Fruit fly (Drosophila melanogaster) whole organism, embryonic: ENCODE measurements around the gene Claspin.

ENCODE experiments used
- Abd-B ChIP-seq: fragments of 200-800 bp; sonication (Bioruptor generic); optimal IDR thresholded peaks from 2 replicates; lab custom pipeline; 2018; ENCODE audit warnings: missing biosample characterization, mild to moderate bottlenecking, missing genetic modification characterization, moderate library complexity
- B-H2 ChIP-seq: fragments of 200-800 bp; sonication (Bioruptor generic); optimal IDR thresholded peaks from 2 replicates; lab custom pipeline; 2018; ENCODE audit warnings: missing biosample characterization, mild to moderate bottlenecking, missing genetic modification characterization
- CG10565 ChIP-seq: fragments of 200-800 bp; sonication (Bioruptor generic); optimal IDR thresholded peaks from 3 replicates; lab custom pipeline; 2016; ENCODE audit warnings: missing biosample characterization, mild to moderate bottlenecking, missing genetic modification characterization
- CG10654 ChIP-seq: fragments of 200-800 bp; sonication (Bioruptor generic); optimal IDR thresholded peaks from 2 replicates; lab custom pipeline; 2016; ENCODE audit warnings: missing biosample characterization, missing genetic modification characterization
- CG12219 ChIP-seq: fragments of 200-800 bp; sonication (Bioruptor generic); optimal IDR thresholded peaks from 3 replicates; lab custom pipeline; 2018; ENCODE audit warnings: missing biosample characterization, mild to moderate bottlenecking, missing genetic modification characterization
- CG17186 ChIP-seq: fragments of 200-800 bp; sonication (Bioruptor generic); optimal IDR thresholded peaks from 3 replicates; lab custom pipeline; 2017; ENCODE audit warnings: missing biosample characterization, missing genetic modification reagents, missing genetic modification characterization
- CG17359 ChIP-seq: fragments of 200-800 bp; sonication (Bioruptor generic); optimal IDR thresholded peaks from 3 replicates; lab custom pipeline; 2018; ENCODE audit warnings: missing biosample characterization, mild to moderate bottlenecking, missing genetic modification characterization, moderate library complexity
- CG30403 ChIP-seq: fragments of 200-800 bp; sonication (Bioruptor generic); optimal IDR thresholded peaks from 3 replicates; lab custom pipeline; 2016; ENCODE audit warnings: missing biosample characterization, missing genetic modification characterization
- CG32532 ChIP-seq: fragments of 200-800 bp; sonication (Bioruptor generic); IDR thresholded peaks from 2 replicates; pipeline ENCODE4 v1.3.6; 2022; ENCODE audit warnings: missing biosample characterization, missing genetic modification characterization
- CG32772 ChIP-seq: fragments of 200-800 bp; sonication (Bioruptor generic); IDR thresholded peaks from 2 replicates; pipeline ENCODE4 v1.3.6; 2022; ENCODE audit warnings: missing biosample characterization, missing genetic modification characterization
- CG3995 ChIP-seq: fragments of 200-800 bp; sonication (Bioruptor generic); optimal IDR thresholded peaks from 3 replicates; lab custom pipeline; 2016; ENCODE audit warnings: missing biosample characterization, missing genetic modification characterization
- CG43689 ChIP-seq: fragments of 200-800 bp; sonication (Bioruptor generic); IDR thresholded peaks from 2 replicates; pipeline ENCODE4 v1.3.6; 2022; ENCODE audit warnings: missing biosample characterization, missing genetic modification characterization
- CG4617 ChIP-seq: fragments of 200-800 bp; sonication (Bioruptor generic); optimal IDR thresholded peaks from 3 replicates; lab custom pipeline; 2016; ENCODE audit warnings: missing biosample characterization, missing genetic modification characterization, borderline replicate concordance
- CG5953 ChIP-seq: fragments of 200-800 bp; sonication (Bioruptor generic); IDR thresholded peaks from 2 replicates; pipeline ENCODE4 v1.3.6; 2022; ENCODE audit warnings: missing biosample characterization, missing genetic modification characterization
- CG8478 ChIP-seq: fragments of >200 bp; optimal IDR thresholded peaks from 2 replicates; lab custom pipeline; 2018
- CG9437 ChIP-seq: fragments of 200-800 bp; sonication (Bioruptor generic); optimal IDR thresholded peaks from 2 replicates; lab custom pipeline; 2018; ENCODE audit warnings: missing biosample characterization, mild to moderate bottlenecking, missing genetic modification characterization
- CG9727 ChIP-seq: fragments of 200-800 bp; sonication (Bioruptor generic); optimal IDR thresholded peaks from 3 replicates; lab custom pipeline; 2017; ENCODE audit warnings: missing biosample characterization, mild to moderate bottlenecking, missing genetic modification characterization
- CTCF ChIP-seq: fragments of 200-800 bp; sonication (Bioruptor generic); optimal IDR thresholded peaks from 2 replicates; lab custom pipeline; 2017; ENCODE audit warnings: missing biosample characterization, mild to moderate bottlenecking, missing genetic modification characterization, moderate library complexity
- CkIIα-i1 ChIP-seq: fragments of 200-800 bp; sonication (Bioruptor generic); IDR thresholded peaks from 2 replicates; pipeline ENCODE4 v1.3.6; 2022; ENCODE audit warnings: missing biosample characterization, missing genetic modification characterization
- D ChIP-seq, 2 experiments: fragments of 200-800 bp in 1 of 2; fragments of >200 bp in 1 of 2; sonication (Bioruptor generic) in 1 of 2; optimal IDR thresholded peaks; 2 replicates in 1 of 2; 3 replicates in 1 of 2; lab custom pipeline; 2017; ENCODE audit warnings: mild to moderate bottlenecking in 1 of 2, missing biosample characterization in 1 of 2, missing genetic modification characterization in 1 of 2, missing genetic modification reagents in 1 of 2
- Dbx ChIP-seq: fragments of 200-800 bp; sonication (Bioruptor generic); IDR thresholded peaks from 3 replicates; pipeline ENCODE4 v1.3.6; 2022; ENCODE audit warnings: missing biosample characterization, missing genetic modification characterization
- Drgx ChIP-seq: fragments of 200-800 bp; sonication (Bioruptor generic); IDR thresholded peaks from 2 replicates; pipeline ENCODE4 v1.3.6; 2022; ENCODE audit warnings: missing biosample characterization, missing genetic modification characterization
- Ets97D ChIP-seq: fragments of 200-800 bp; sonication (Bioruptor generic); optimal IDR thresholded peaks from 3 replicates; lab custom pipeline; 2016; ENCODE audit warnings: missing biosample characterization, missing genetic modification characterization
- Fer3 ChIP-seq: fragments of 200-800 bp; sonication (Bioruptor generic); optimal IDR thresholded peaks from 2 replicates; lab custom pipeline; 2018; ENCODE audit warnings: missing biosample characterization, mild to moderate bottlenecking, missing genetic modification characterization, moderate library complexity
- GATAe ChIP-seq: fragments of 200-800 bp; sonication (Bioruptor generic); conservative IDR thresholded peaks from 2 replicates; pipeline ENCODE4 v1.3.6; 2022; ENCODE audit warnings: missing biosample characterization, missing genetic modification characterization
- H15 ChIP-seq: fragments of 200-800 bp; sonication (Bioruptor generic); IDR thresholded peaks from 3 replicates; pipeline ENCODE4 v1.3.6; 2022; ENCODE audit warnings: missing biosample characterization, missing genetic modification characterization
- MESR4 ChIP-seq: fragments of 200-800 bp; sonication (Bioruptor generic); optimal IDR thresholded peaks from 2 replicates; lab custom pipeline; 2018; ENCODE audit warnings: missing biosample characterization, mild to moderate bottlenecking, missing genetic modification characterization, moderate library complexity
- Myb ChIP-seq: fragments of 200-800 bp; sonication (Bioruptor generic); optimal IDR thresholded peaks from 2 replicates; lab custom pipeline; 2016; ENCODE audit warnings: missing biosample characterization, missing genetic modification characterization
- NK7.1 ChIP-seq: fragments of 200-800 bp; sonication (Bioruptor generic); optimal IDR thresholded peaks from 3 replicates; lab custom pipeline; 2016; ENCODE audit warnings: missing biosample characterization, missing genetic modification characterization
- Nf-YB ChIP-seq: fragments of 200-800 bp; sonication (Bioruptor generic); optimal IDR thresholded peaks from 3 replicates; lab custom pipeline; 2019; ENCODE audit warnings: missing biosample characterization, mild to moderate bottlenecking, missing genetic modification characterization, moderate library complexity
- Oli ChIP-seq: fragments of 200-800 bp; sonication (Bioruptor generic); optimal IDR thresholded peaks from 2 replicates; lab custom pipeline; 2018; ENCODE audit warnings: missing biosample characterization, mild to moderate bottlenecking, missing genetic modification characterization, moderate library complexity
- Scr ChIP-seq: fragments of 200-800 bp; sonication (Bioruptor generic); IDR thresholded peaks from 2 replicates; pipeline ENCODE4 v1.3.6; 2022; ENCODE audit warnings: missing biosample characterization, missing genetic modification characterization; ENCODE audit not compliant: partially characterized antibody
- Sin3A ChIP-seq: fragments of >200 bp; optimal IDR thresholded peaks from 2 replicates; lab custom pipeline; 2018
- bcd ChIP-seq: fragments of 200-800 bp; sonication (Bioruptor generic); optimal IDR thresholded peaks from 2 replicates; lab custom pipeline; 2017; ENCODE audit warnings: missing biosample characterization, mild to moderate bottlenecking, missing genetic modification characterization
- ewg ChIP-seq: fragments of 200-800 bp; sonication (Bioruptor generic); optimal IDR thresholded peaks from 3 replicates; lab custom pipeline; 2017; ENCODE audit warnings: mild to moderate bottlenecking, missing biosample characterization, missing genetic modification reagents, missing genetic modification characterization
- eyg ChIP-seq: fragments of 200-800 bp; sonication (Bioruptor generic); optimal IDR thresholded peaks from 3 replicates; lab custom pipeline; 2016; ENCODE audit warnings: missing biosample characterization, missing genetic modification characterization
- fd64A ChIP-seq: fragments of 200-800 bp; sonication (Bioruptor generic); optimal IDR thresholded peaks from 3 replicates; lab custom pipeline; 2018; ENCODE audit warnings: missing biosample characterization, mild to moderate bottlenecking, missing genetic modification characterization
- gsb-n ChIP-seq: fragments of 200-800 bp; sonication (Bioruptor generic); optimal IDR thresholded peaks from 3 replicates; lab custom pipeline; 2018; ENCODE audit warnings: missing biosample characterization, mild to moderate bottlenecking, missing genetic modification characterization
- hb ChIP-seq: fragments of 200-800 bp; sonication (Bioruptor generic); IDR thresholded peaks from 3 replicates; pipeline ENCODE4 v1.3.6; 2022; ENCODE audit warnings: missing biosample characterization, missing genetic modification characterization; ENCODE audit not compliant: partially characterized antibody
- hkb ChIP-seq, 2 experiments: fragments of 200-800 bp in 1 of 2; fragments of >200 bp in 1 of 2; sonication (Bioruptor generic) in 1 of 2; IDR thresholded peaks in 1 of 2; optimal IDR thresholded peaks in 1 of 2; 2 replicates each; pipeline versions ENCODE4 v1.3.6 to Lab custom; 2017 to 2022; ENCODE audit warnings: missing biosample characterization in 1 of 2, missing genetic modification characterization in 1 of 2
- hth ChIP-seq: fragments of >200 bp; optimal IDR thresholded peaks from 2 replicates; lab custom pipeline; 2017; ENCODE audit warnings: inconsistent platforms
- inv ChIP-seq: fragments of 200-800 bp; sonication (Bioruptor generic); IDR thresholded peaks from 2 replicates; pipeline ENCODE4 v1.3.6; 2022; ENCODE audit warnings: missing biosample characterization, missing genetic modification characterization; ENCODE audit not compliant: partially characterized antibody
- pan ChIP-seq, 4 experiments: fragments of >200 bp in 3 of 4; fragments of 200-800 bp in 1 of 4; sonication (Bioruptor generic) in 1 of 4; optimal IDR thresholded peaks in 3 of 4; IDR thresholded peaks in 1 of 4; 2 replicates each; pipeline versions ENCODE4 v1.3.6 to Lab custom; 2017 to 2022; ENCODE audit warnings: missing biosample characterization in 2 of 4, missing genetic modification characterization in 2 of 4, mixed read lengths in 1 of 4
- pho ChIP-seq: fragments of 200-800 bp; sonication (Bioruptor generic); optimal IDR thresholded peaks from 2 replicates; lab custom pipeline; 2016; ENCODE audit warnings: missing biosample characterization, missing genetic modification characterization
- scrt ChIP-seq: fragments of 200-800 bp; sonication (Bioruptor generic); optimal IDR thresholded peaks from 2 replicates; lab custom pipeline; 2018; ENCODE audit warnings: missing biosample characterization, mild to moderate bottlenecking, missing genetic modification characterization, moderate library complexity
- tup ChIP-seq: fragments of 200-800 bp; sonication (Bioruptor generic); optimal IDR thresholded peaks from 2 replicates; lab custom pipeline; 2016; ENCODE audit warnings: missing biosample characterization, mild to moderate bottlenecking, missing genetic modification characterization, moderate library complexity
- vfl ChIP-seq: fragments of 200-800 bp; sonication (Bioruptor generic); optimal IDR thresholded peaks from 2 replicates; lab custom pipeline; 2016; ENCODE audit warnings: missing biosample characterization, missing genetic modification characterization
- zen2 ChIP-seq: fragments of 200-800 bp; sonication (Bioruptor generic); IDR thresholded peaks from 3 replicates; pipeline ENCODE4 v1.3.6; 2022; ENCODE audit warnings: missing biosample characterization, missing genetic modification characterization; ENCODE audit not compliant: partially characterized antibody

Gene Claspin

DNA sequence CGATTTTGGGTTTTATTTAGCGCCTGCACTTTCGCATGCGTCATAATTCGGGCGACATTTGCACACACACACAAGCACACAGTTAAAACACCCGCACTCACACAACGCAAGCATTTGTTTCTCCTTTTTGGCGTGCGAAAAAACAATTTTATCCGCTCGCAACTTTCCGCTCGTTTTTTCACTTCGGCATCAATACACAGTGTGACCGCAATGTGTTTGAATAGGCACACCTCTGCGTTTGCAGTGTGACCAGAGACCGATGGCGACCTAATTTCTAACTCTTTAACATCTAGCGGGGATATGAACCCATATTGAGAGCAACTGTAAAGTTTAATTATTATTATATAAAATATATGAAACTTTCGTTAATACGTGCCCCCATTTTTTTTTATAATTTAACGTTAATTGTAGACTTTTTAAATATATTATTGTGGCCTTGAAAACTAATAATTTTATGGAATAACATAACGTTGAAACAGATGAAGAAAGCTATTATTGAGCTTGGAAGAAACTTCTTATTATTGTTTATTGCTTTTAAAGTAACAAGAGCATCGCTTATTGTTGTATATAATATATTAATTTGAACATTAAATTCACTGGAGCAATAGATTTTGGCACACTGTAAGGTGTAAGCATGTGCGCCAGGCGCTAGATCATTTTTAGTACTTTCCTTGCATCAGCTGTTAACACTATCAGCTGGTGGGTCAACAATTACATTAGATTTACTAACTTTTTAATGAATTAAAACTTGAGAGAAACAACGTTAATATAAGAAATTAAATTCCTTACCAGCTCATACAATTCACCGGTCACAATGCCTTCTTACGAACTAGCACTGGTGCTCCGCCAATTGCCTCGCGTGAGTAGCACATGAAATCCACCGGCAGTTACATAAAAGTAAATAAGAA is 50.9 kb downstream of the Claspin start, which contains the start of the genes Cip4 and mRpS6 (continued):
- TF ChIP-seq CG3995 (no peak), CG43689 (peak; percentile 61; the same call in 1 of the 2 replicates), gsb-n (tag; lab: Kevin White, UChicago) (peak; percentile 63), Nf-YB (GFP tag; lab: Kevin White, UChicago) (peak; percentile 51), Sin3A (lab: Kevin White, UChicago) (no peak), hth (no peak), Dbx (peak; percentile 62; the same call in 1 of the 3 replicates), vfl (GFP tag; lab: Kevin White, UChicago) (peak; percentile 10), zen2 (no peak), Scr (GFP tag; lab: Robert Waterston, UW) (no peak), CG9437 (GFP tag; lab: Kevin White, UChicago) (peak; percentile 71), ewg (GFP tag; lab: Kevin White, UChicago) (peak; percentile 68), NK7.1 (no peak), Ets97D (GFP tag; lab: Kevin White, UChicago) (peak; percentile 36), CG30403 (GFP tag; lab: Kevin White, UChicago) (peak; percentile 88), inv (GFP tag; lab: Robert Waterston, UW) (no peak), CG5953 (GFP tag; lab: Robert Waterston, UW) (peak; percentile 87), hb (GFP tag; lab: Robert Waterston, UW) (no peak), scrt (GFP tag; lab: Kevin White, UChicago) (no peak), hkb (optimal IDR thresholded peaks at IDR 0.05; lab: Kevin White, UChicago) (no peak), hkb (GFP tag; IDR thresholded peaks at IDR 0.05; lab: Robert Waterston, UW) (peak; percentile 79), B-H2 (GFP tag; lab: Kevin White, UChicago) (peak; percentile 85), CG10654 (GFP tag; lab: Kevin White, UChicago) (no peak), H15 (GFP tag; lab: Robert Waterston, UW) (0 out of 3 replicates have a peak, but pooled peaks have one; percentile 48), CG10565 (GFP tag; lab: Kevin White, UChicago) (no peak), fd64A (no peak), eyg (no peak), GATAe (GFP tag; lab: Robert Waterston, UW) (no peak), pan (optimal IDR thresholded peaks at IDR 0.05; lab: Kevin White, UChicago) (no peak), pan (GFP tag; optimal IDR thresholded peaks at IDR 0.05 in 1 of 2, IDR thresholded peaks at IDR 0.05 in 1 of 2) (peak in 1 of 2 experiments; percentile 77), tup (GFP tag; lab: Kevin White, UChicago) (peak; percentile 70), CkIIα-i1 (GFP tag; lab: Robert Waterston, UW) (no peak), pho (peak; percentile 45), Drgx (peak; percentile 65), CG4617 (GFP tag; lab: Kevin White, UChicago) (peak; percentile 53), Myb (no peak), D (optimal IDR thresholded peaks at IDR 0.05; lab: Kevin White, UChicago) (no peak), D (GFP tag; optimal IDR thresholded peaks at IDR 0.05; lab: Kevin White, UChicago) (no peak), CG17359 (tag; lab: Kevin White, UChicago) (peak; percentile 79), bcd (GFP tag; lab: Kevin White, UChicago) (peak; percentile 47), Fer3 (tag; lab: Kevin White, UChicago) (no peak), CG17186 (GFP tag; lab: Kevin White, UChicago) (no peak), CG32532 (peak; percentile 84), CG9727 (GFP tag; lab: Kevin White, UChicago) (peak; percentile 87), CG8478 (no peak), MESR4 (GFP tag; lab: Kevin White, UChicago) (peak; percentile 57), CG32772 (GFP tag; lab: Robert Waterston, UW) (peak; percentile 64), Oli (tag; lab: Kevin White, UChicago) (peak; percentile 77), CG12219 (peak; percentile 50), CTCF (no peak), Abd-B (GFP tag; lab: Kevin White, UChicago) (peak; percentile 88)
